Worm (Caenorhabditis elegans) whole organism, L3 larva: ENCODE data around the gene ndx-6.

Source experiments
- aly-2 ChIP-seq: fragments of 150-350 bp; optimal IDR thresholded peaks from 2 replicates; lab custom pipeline; 2014; ENCODE audit warnings: missing biosample characterization, missing genetic modification characterization
- ama-1 ChIP-seq: fragments of 150-350 bp; optimal IDR thresholded peaks from 2 replicates; lab custom pipeline; 2018
- daf-12 ChIP-seq: fragments of 150-350 bp; optimal IDR thresholded peaks from 2 replicates; lab custom pipeline; 2014; ENCODE audit warnings: missing biosample characterization, missing genetic modification reagents, missing genetic modification characterization
- egl-27 ChIP-seq: sonication (generic microtip); optimal IDR thresholded peaks from 4 replicates; lab custom pipeline; 2017; ENCODE audit warnings: missing biosample characterization, missing genetic modification reagents, missing genetic modification characterization
- elt-3 ChIP-seq, 3 experiments: fragments of 150-350 bp in 1 of 3; sonication (generic microtip) in 2 of 3; optimal IDR thresholded peaks; 2 replicates in 2 of 3; 4 replicates in 1 of 3; lab custom pipeline; 2014 to 2017; ENCODE audit warnings: missing biosample characterization in 3 of 3, missing genetic modification characterization in 3 of 3
- fkh-10 ChIP-seq: sonication (generic microtip); optimal IDR thresholded peaks from 2 replicates; lab custom pipeline; 2017; ENCODE audit warnings: missing biosample characterization, missing genetic modification reagents, missing genetic modification characterization
- fkh-2 ChIP-seq: fragments of 150-350 bp; optimal IDR thresholded peaks from 2 replicates; lab custom pipeline; 2014; ENCODE audit warnings: missing biosample characterization, missing genetic modification reagents, missing genetic modification characterization
- jun-1 ChIP-seq: fragments of 150-350 bp; optimal IDR thresholded peaks from 2 replicates; lab custom pipeline; 2014; ENCODE audit warnings: missing biosample characterization, missing genetic modification reagents, missing genetic modification characterization
- nhr-237 ChIP-seq: fragments of 150-350 bp; optimal IDR thresholded peaks from 2 replicates; lab custom pipeline; 2014; ENCODE audit warnings: missing biosample characterization, missing genetic modification characterization
- nhr-28 ChIP-seq: fragments of 150-350 bp; optimal IDR thresholded peaks from 2 replicates; lab custom pipeline; 2014; ENCODE audit warnings: missing biosample characterization, missing genetic modification characterization
- nhr-77 ChIP-seq: fragments of 150-350 bp; optimal IDR thresholded peaks from 2 replicates; lab custom pipeline; 2014; ENCODE audit warnings: missing biosample characterization, missing genetic modification characterization
- snpc-4 ChIP-seq: fragments of 150-350 bp; optimal IDR thresholded peaks from 2 replicates; lab custom pipeline; 2014; ENCODE audit warnings: missing biosample characterization, missing genetic modification characterization
- unc-39 ChIP-seq: sonication (generic microtip); optimal IDR thresholded peaks from 4 replicates; lab custom pipeline; 2017; ENCODE audit warnings: missing biosample characterization, missing genetic modification characterization
- unc-62 ChIP-seq: fragments of 150-350 bp; sonication (generic microtip); optimal IDR thresholded peaks from 4 replicates; lab custom pipeline; 2014; ENCODE audit warnings: missing biosample characterization, missing genetic modification reagents, missing genetic modification characterization

DNA sequence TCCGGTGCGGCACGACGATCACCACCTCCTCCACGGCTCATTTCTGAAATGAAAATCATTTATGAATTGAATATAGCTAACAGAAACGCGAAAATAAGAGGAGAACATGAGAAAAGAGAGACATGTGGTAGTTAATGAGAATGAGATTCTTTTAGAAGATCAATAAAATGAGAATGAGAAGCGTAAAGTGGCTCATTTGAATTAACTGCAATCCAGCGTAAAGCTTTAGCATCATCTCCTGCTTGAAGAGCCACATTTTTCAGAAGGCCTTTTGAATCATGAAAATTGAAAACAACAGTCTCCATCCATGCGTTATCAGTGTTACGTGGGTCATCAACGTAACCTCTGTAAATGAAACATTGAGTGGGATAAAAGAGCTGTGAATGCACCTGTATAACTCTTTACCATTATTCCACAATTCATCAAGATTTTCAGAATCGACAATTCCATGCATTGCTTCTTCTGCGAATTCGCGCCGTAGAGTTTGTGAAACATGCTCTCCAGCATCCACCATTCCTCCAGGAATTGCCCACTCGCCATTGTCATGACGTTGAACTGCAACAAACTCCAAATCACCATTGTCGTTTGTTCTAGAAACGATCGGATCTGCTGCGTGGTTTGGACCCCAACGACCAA, 777 bp downstream of the ndx-6 start, which contains the start of gene rsp-4:
- TF ChIP-seq ama-1 (lab: Kevin White, UChicago) = no peak
- no peak for TF ChIP-seq unc-62 (GFP tag; lab: Kevin White, UChicago)
- no peak for TF ChIP-seq nhr-237 (tag; lab: Kevin White, UChicago)
- TF ChIP-seq fkh-2 = no peak
- TF ChIP-seq nhr-28 (tag; lab: Kevin White, UChicago) = no peak
- TF ChIP-seq snpc-4 = no peak
- TF ChIP-seq egl-27 (tag; lab: Kevin White, UChicago) = no peak
- TF ChIP-seq fkh-10 = no peak
- TF ChIP-seq unc-39 (tag; lab: Kevin White, UChicago) = no peak
- TF ChIP-seq elt-3 (tag; optimal IDR thresholded peaks at IDR 0.05; lab: Kevin White, UChicago) = no peak
- TF ChIP-seq jun-1 (tag; lab: Kevin White, UChicago) = no peak
- TF ChIP-seq nhr-77 (tag; lab: Kevin White, UChicago) = no peak
- TF ChIP-seq daf-12 (tag; lab: Kevin White, UChicago) = no peak
- TF ChIP-seq aly-2 (tag; lab: Kevin White, UChicago) = no peak
